Worm (Caenorhabditis elegans): ENCODE measurements around the gene fbxb-60.
A peak's percentile ranks its signal among the peaks of the same experiment; 100 is the strongest.
"Not testable (repeated sequence)": the region's sequence is repeated elsewhere in the genome, so short reads cannot be mapped to it uniquely, and the experiment has no call there.

Gene fbxb-60

ce11 chrV:19311391-19311790 lies 13.8 kb downstream of the fbxb-60 start, which contains the start of gene C43D7.8:
Gene C43D7.8, minus strand, starts transcription at chrV:19311491.
- TF ChIP-seq ceh-27 (GFP tag; optimal IDR thresholded peaks at IDR 0.05) (no peak), nhr-120 (GFP tag; IDR thresholded peaks at IDR 0.05) (0 out of 2 replicates have a peak, but pooled peaks have one; percentile 33), lag-1 (GFP tag; IDR thresholded peaks at IDR 0.05) (no peak)

- no peak for TF ChIP-seq lin-35 (GFP tag; optimal IDR thresholded peaks at IDR 0.05)
- TF ChIP-seq dox-1 (GFP tag; IDR thresholded peaks at IDR 0.05), result 0 out of 2 replicates have a peak, but pooled peaks have one; percentile 6
These were observed 15.4 kb downstream of the fbxb-60 start, which contains the start of gene fbxb-64 for ce11 chrV:19312975-19313374. Gene fbxb-64, plus strand, starts transcription at chrV:19313275.

DNA sequence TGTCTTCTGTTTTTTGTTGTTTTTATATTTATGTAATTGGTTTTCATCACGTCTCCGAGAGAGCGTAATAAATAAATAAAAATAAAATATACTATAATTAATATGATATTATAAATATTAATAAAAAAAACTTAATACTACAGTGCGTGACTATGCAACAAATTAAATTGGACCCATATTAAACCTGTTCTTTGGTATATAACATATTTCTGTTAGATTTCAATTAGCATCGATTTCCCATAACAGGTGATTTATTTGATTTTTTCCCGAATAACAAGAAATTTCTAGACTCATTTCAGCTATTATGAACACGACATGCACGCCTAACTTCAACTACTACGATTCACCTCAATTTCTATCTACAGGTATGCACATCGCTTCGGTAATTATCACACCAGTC lies 19.4 kb downstream of the fbxb-60 start, which contains the start of gene srh-208:
TSS of gene srh-208 (plus strand) at position 301 of the 400 bp plus-strand sequence.
- not testable (repeated sequence) for TF ChIP-seq ztf-22 (GFP tag; optimal IDR thresholded peaks at IDR 0.05); ets-4 (GFP tag; optimal IDR thresholded peaks at IDR 0.05); madf-8 (GFP tag; conservative IDR thresholded peaks at IDR 0.05)

DNA sequence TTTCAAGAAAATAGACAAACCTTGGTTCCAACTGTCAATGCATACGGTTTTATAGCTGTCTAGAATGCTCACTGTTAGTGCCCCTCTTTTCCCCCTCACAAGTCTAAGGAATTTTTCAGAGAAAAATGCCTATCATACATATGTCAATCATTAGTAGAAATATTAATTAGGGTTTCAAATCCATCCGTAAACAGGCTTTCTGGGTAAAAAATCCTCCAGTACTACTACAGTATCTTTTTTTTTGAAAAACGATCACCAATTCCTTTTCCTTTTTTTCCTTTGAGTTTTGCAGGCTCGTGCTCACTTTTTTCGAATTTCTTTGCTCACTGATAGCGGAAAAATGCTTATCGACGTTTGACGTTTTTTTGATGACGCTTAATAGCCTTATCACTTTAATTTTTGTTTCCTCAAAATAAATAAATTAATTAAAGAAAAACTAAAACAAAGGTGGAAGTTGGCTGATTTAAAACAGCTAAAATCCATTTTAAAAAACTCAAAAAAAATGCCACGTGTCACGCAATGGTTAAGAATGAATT lies 21.9 kb downstream of the fbxb-60 start, which contains the start of gene C43D7.7:
TSS of gene C43D7.7 (minus strand) at position 51 of the 536 bp plus-strand sequence.
- TF ChIP-seq nhr-80 (tag; optimal IDR thresholded peaks at IDR 0.05) (peak; percentile 36), lin-54 (GFP tag; optimal IDR thresholded peaks at IDR 0.05) (no peak)

DNA sequence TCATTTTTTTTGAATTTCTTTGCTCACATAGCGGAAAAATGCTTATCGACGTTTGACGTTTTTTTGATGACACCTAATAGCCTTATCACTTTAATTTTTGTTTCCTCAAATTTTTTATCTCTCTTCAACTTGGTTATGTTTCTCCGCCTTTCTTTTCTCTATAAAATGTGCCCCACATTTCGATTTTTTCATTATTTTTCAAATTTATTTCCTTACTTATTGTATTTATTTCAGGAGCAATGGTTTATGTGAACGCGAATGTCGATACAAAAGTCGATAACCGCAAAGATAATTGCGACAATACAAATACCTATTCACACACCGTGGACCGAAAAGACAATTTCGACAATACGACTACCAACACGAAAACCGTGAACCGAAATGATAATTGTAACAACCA lies 22.8 kb downstream of the fbxb-60 start, which contains the start of gene sdz-6:
TSS of gene sdz-6 (plus strand) at position 229 of the 400 bp plus-strand sequence.
- TF ChIP-seq Y53G8AR.9 (GFP tag; conservative IDR thresholded peaks at IDR 0.05), result no peak

ce11 chrV:19322387-19322786 lies 24.8 kb downstream of the fbxb-60 start, which contains the start of gene C43D7.4:
Gene C43D7.4, minus strand, starts transcription at chrV:19322487.
- no peak for TF ChIP-seq Y53G8AR.9 (GFP tag; conservative IDR thresholded peaks at IDR 0.05)
- no peak for TF ChIP-seq somi-1 (GFP tag; optimal IDR thresholded peaks at IDR 0.05)
- no peak for TF ChIP-seq F55B11.4 (tag; optimal IDR thresholded peaks at IDR 0.05; ENCODE audit: borderline replicate concordance, insufficient read depth)
- no peak for TF ChIP-seq Y79H2A.3 (GFP tag; conservative IDR thresholded peaks at IDR 0.05)
- TF ChIP-seq nfya-2 (GFP tag; IDR thresholded peaks at IDR 0.05), result no peak
- no peak for TF ChIP-seq akir-1 (GFP tag; optimal IDR thresholded peaks at IDR 0.05)
- no peak for TF ChIP-seq dpl-1 (GFP tag; optimal IDR thresholded peaks at IDR 0.05)
- no peak for TF ChIP-seq F37B4.10 (GFP tag; IDR thresholded peaks at IDR 0.05)
- TF ChIP-seq tbp1 (GFP tag; optimal IDR thresholded peaks at IDR 0.05), result no peak
- no peak for TF ChIP-seq lir-1 (GFP tag; conservative IDR thresholded peaks at IDR 0.05)

- TF ChIP-seq efl-1 (GFP tag; optimal IDR thresholded peaks at IDR 0.05) (no peak), lin-40 (tag; optimal IDR thresholded peaks at IDR 0.05) (no peak), mel-28 (tag; optimal IDR thresholded peaks at IDR 0.05; ENCODE audit: borderline replicate concordance) (no peak), F39B2.1 (GFP tag; IDR thresholded peaks at IDR 0.05) (no peak), hrde-1 (tag; optimal IDR thresholded peaks at IDR 0.05; ENCODE audit: borderline replicate concordance) (no peak), hmg-1.2 (GFP tag; IDR thresholded peaks at IDR 0.05) (no peak), rcor-1 (GFP tag; IDR thresholded peaks at IDR 0.05) (no peak), lir-1 (GFP tag; conservative IDR thresholded peaks at IDR 0.05) (no peak), nhr-27 (tag; optimal IDR thresholded peaks at IDR 0.05) (no peak)
These were observed 27.8 kb downstream of the fbxb-60 start for ce11 chrV:19325436-19325835.
